Fruit fly (Drosophila melanogaster): ENCODE measurements around the gene CG31093.
A peak's percentile ranks its signal among the peaks of the same experiment; 100 is the strongest.

The CG31093 gene

DNA sequence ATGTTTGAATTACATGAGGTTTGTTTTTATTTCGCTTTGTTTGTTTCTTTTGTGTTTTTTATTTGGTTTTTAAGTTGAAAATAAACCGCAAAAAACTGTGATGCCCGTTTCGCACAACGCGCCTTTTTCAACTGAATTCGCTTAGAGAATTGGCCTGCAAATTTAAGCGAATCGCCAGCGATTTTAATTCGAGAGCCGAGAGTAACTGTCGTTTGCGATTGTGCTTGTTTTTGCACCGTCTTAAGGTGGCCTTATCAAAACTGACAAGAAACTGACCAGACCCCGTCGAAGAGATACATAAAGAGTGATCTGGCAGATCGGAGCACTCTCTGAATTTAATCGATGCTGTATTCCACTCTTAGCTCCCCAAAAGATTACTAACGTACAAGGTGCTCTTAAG, 30.1 kb downstream of the CG31093 start (continued):
- TF ChIP-seq ind (GFP tag; optimal IDR thresholded peaks at IDR 0.05) (no peak), CG3163 (GFP tag; optimal IDR thresholded peaks at IDR 0.05) (peak; percentile 78), kni (GFP tag; optimal IDR thresholded peaks at IDR 0.05) (no peak), ase (GFP tag; IDR thresholded peaks at IDR 0.05) (no peak), Chrac-16 (GFP tag; optimal IDR thresholded peaks at IDR 0.05) (no peak), CG14441 (GFP tag; IDR thresholded peaks at IDR 0.05) (no peak), Abd-B (GFP tag; optimal IDR thresholded peaks at IDR 0.05) (no peak), CG17328 (GFP tag; IDR thresholded peaks at IDR 0.05) (no peak), CG4404 (GFP tag; IDR thresholded peaks at IDR 0.05) (no peak), Ravus (GFP tag; IDR thresholded peaks at IDR 0.05) (no peak)

dm6 chr3R:25759430-25759829, 30.8 kb downstream of the CG31093 start:
- TF ChIP-seq CG3163 (GFP tag; optimal IDR thresholded peaks at IDR 0.05) (peak; percentile 53), ssp (GFP tag; IDR thresholded peaks at IDR 0.05) (no peak), CG7745 (tag; optimal IDR thresholded peaks at IDR 0.05) (no peak), B-H2 (GFP tag; optimal IDR thresholded peaks at IDR 0.05) (no peak), CG15011 (GFP tag; optimal IDR thresholded peaks at IDR 0.05) (no peak), Blimp-1 (GFP tag; optimal IDR thresholded peaks at IDR 0.05) (no peak), HmgZ (tag; optimal IDR thresholded peaks at IDR 0.05) (no peak), tx (GFP tag; optimal IDR thresholded peaks at IDR 0.05) (no peak), lmd (GFP tag; IDR thresholded peaks at IDR 0.05) (no peak)

DNA sequence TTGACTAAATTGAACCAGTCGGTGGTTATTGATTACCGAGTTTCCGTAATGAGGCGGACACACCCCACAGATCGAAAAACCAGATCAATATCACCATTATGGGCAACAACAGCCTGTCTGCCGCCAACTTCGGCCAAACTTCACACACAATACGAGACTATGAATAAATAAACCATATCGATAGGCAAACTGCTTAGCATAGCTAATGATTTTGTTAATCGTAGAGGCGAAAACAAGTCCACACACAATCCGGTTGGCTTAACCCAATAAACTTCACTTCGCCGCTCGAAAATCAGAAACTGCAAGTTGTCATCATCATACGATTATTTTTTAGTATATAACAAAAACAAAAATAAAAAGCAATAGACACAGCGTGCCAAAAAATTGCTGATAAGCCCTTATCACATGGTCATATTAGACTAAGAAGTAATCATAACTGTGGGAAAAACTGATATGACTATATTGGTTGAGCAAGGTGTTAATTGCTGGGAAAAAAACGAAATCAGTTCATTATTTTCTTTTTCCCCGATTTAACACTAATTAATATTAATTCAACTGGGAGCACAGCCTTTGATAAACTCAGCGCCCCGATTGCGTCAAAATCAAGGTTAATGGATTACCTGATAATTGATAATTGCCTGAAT, 34.3 kb downstream of the CG31093 start:
- TF ChIP-seq CG11504 (tag; optimal IDR thresholded peaks at IDR 0.05) (no peak), tna (GFP tag; IDR thresholded peaks at IDR 0.05; ENCODE audit: partially characterized antibody) (no peak), bowl (GFP tag; IDR thresholded peaks at IDR 0.05) (no peak), chinmo (GFP tag; IDR thresholded peaks at IDR 0.05; ENCODE audit: partially characterized antibody) (0 out of 4 replicates have a peak, but pooled peaks have one; percentile 58), abd-A (tag; optimal IDR thresholded peaks at IDR 0.05) (peak; percentile 88), CG10147 (GFP tag; optimal IDR thresholded peaks at IDR 0.05) (no peak), insv (GFP tag; optimal IDR thresholded peaks at IDR 0.05) (no peak), trh (GFP tag; optimal IDR thresholded peaks at IDR 0.05) (no peak), crc (GFP tag; optimal IDR thresholded peaks at IDR 0.05) (no peak), ash1 (GFP tag; optimal IDR thresholded peaks at IDR 0.05) (no peak), CG2129 (GFP tag; IDR thresholded peaks at IDR 0.05; ENCODE audit: partially characterized antibody) (no peak), sens (GFP tag) (peak; percentile 48), CG4707 (GFP tag; optimal IDR thresholded peaks at IDR 0.05) (no peak), CG12219 (GFP tag; optimal IDR thresholded peaks at IDR 0.05) (no peak), CG12769 (tag; optimal IDR thresholded peaks at IDR 0.05) (peak; percentile 7), CG4328 (GFP tag; optimal IDR thresholded peaks at IDR 0.05) (no peak), sug (tag; optimal IDR thresholded peaks at IDR 0.05) (peak; percentile 22), CG13894 (tag; optimal IDR thresholded peaks at IDR 0.05) (peak; percentile 7), Asciz (GFP tag; optimal IDR thresholded peaks at IDR 0.05) (no peak), Gsc (GFP tag; IDR thresholded peaks at IDR 0.05) (no peak), Fer2 (tag; optimal IDR thresholded peaks at IDR 0.05) (no peak), CG11723 (GFP tag; optimal IDR thresholded peaks at IDR 0.05) (no peak), CG15269 (tag; optimal IDR thresholded peaks at IDR 0.05) (no peak), grn (GFP tag; optimal IDR thresholded peaks at IDR 0.05) (peak; percentile 17), yki (optimal IDR thresholded peaks at IDR 0.05) (no peak), CG6791 (GFP tag; IDR thresholded peaks at IDR 0.05; ENCODE audit: partially characterized antibody) (no peak), CG13296 (GFP tag; optimal IDR thresholded peaks at IDR 0.05) (no peak), Ravus (GFP tag; IDR thresholded peaks at IDR 0.05) (no peak), mirr (GFP tag; optimal IDR thresholded peaks at IDR 0.05) (peak; percentile 62), cas (GFP tag; IDR thresholded peaks at IDR 0.05) (no peak), CG9437 (GFP tag; optimal IDR thresholded peaks at IDR 0.05) (no peak)
